Fruit fly (Drosophila melanogaster) whole organism, wandering third instar larva: Measurements from ENCODE around the gene CG17177.

Experiments
- Abd-B ChIP-seq: fragments of >200 bp; optimal IDR thresholded peaks from 2 replicates; lab custom pipeline; 2017; ENCODE audit warnings: missing biosample characterization, missing genetic modification characterization
- CG32264 ChIP-seq: fragments of 200-800 bp; sonication (Bioruptor generic); optimal IDR thresholded peaks from 2 replicates; lab custom pipeline; 2016; ENCODE audit warnings: missing biosample characterization, missing genetic modification characterization
- CG9705 ChIP-seq: fragments of 200-800 bp; sonication (Bioruptor generic); optimal IDR thresholded peaks from 2 replicates; lab custom pipeline; 2018; ENCODE audit warnings: missing biosample characterization, mild to moderate bottlenecking, missing genetic modification characterization
- CrebA ChIP-seq: fragments of 200-800 bp; sonication (Bioruptor generic); optimal IDR thresholded peaks from 2 replicates; lab custom pipeline; 2016; ENCODE audit warnings: missing biosample characterization, mild to moderate bottlenecking, missing genetic modification characterization, borderline replicate concordance
- Dfd ChIP-seq: fragments of >200 bp; optimal IDR thresholded peaks from 2 replicates; lab custom pipeline; 2017; ENCODE audit warnings: missing biosample characterization, missing genetic modification characterization
- Dif ChIP-seq: fragments of 200-275, 200-300 bp; sonication (Bioruptor generic); optimal IDR thresholded peaks from 2 replicates; lab custom pipeline; 2018; ENCODE audit warnings: missing biosample characterization, missing genetic modification characterization; ENCODE audit not compliant: partially characterized antibody
- GATAd ChIP-seq: sonication (Bioruptor generic); optimal IDR thresholded peaks from 2 replicates; lab custom pipeline; 2016; ENCODE audit warnings: missing biosample characterization, missing genetic modification characterization
- HLH106 ChIP-seq: fragments of 200-800 bp; optimal IDR thresholded peaks from 3 replicates; lab custom pipeline; 2019; ENCODE audit warnings: missing biosample characterization, mild to moderate bottlenecking, missing genetic modification characterization, moderate library complexity
- Hnf4 ChIP-seq: fragments of 200-800 bp; sonication (Bioruptor generic); optimal IDR thresholded peaks from 2 replicates; lab custom pipeline; 2016; ENCODE audit warnings: missing biosample characterization, mild to moderate bottlenecking, missing genetic modification characterization
- Hr78 ChIP-seq: fragments of >200 bp; optimal IDR thresholded peaks from 2 replicates; lab custom pipeline; 2017; ENCODE audit warnings: missing biosample characterization, missing genetic modification characterization
- Hr83 ChIP-seq: fragments of 200-300 bp; sonication (Bioruptor generic); optimal IDR thresholded peaks from 2 replicates; lab custom pipeline; 2016; ENCODE audit warnings: missing biosample characterization, mild to moderate bottlenecking, missing genetic modification characterization, moderate library complexity; ENCODE audit not compliant: poor library complexity, severe bottlenecking
- Jra ChIP-seq: sonication (Bioruptor generic); optimal IDR thresholded peaks from 2 replicates; lab custom pipeline; 2016; ENCODE audit warnings: missing biosample characterization, missing genetic modification characterization
- Mio ChIP-seq: sonication (Bioruptor generic); optimal IDR thresholded peaks from 2 replicates; lab custom pipeline; 2016; ENCODE audit warnings: missing biosample characterization, missing genetic modification characterization
- Myc ChIP-seq: fragments of >200 bp; optimal IDR thresholded peaks from 2 replicates; lab custom pipeline; 2017
- N ChIP-seq: fragments of >200 bp; optimal IDR thresholded peaks from 2 replicates; lab custom pipeline; 2018; ENCODE audit warnings: missing biosample characterization, missing external identifiers, missing genetic modification characterization
- OdsH ChIP-seq: fragments of 200-800 bp; sonication (Bioruptor generic); optimal IDR thresholded peaks from 2 replicates; lab custom pipeline; 2016; ENCODE audit warnings: missing biosample characterization, mild to moderate bottlenecking, missing genetic modification characterization
- Rel ChIP-seq, 2 experiments: fragments of 200-800 bp; sonication (Bioruptor generic) in 1 of 2; optimal IDR thresholded peaks; 2 replicates in 1 of 2; 3 replicates in 1 of 2; lab custom pipeline; 2016 to 2019; ENCODE audit warnings: mild to moderate bottlenecking in 2 of 2, missing biosample characterization in 2 of 2, missing genetic modification characterization in 2 of 2, moderate library complexity in 1 of 2
- Sp1 ChIP-seq: fragments of 200-800 bp; sonication (Bioruptor generic); optimal IDR thresholded peaks from 3 replicates; lab custom pipeline; 2019; ENCODE audit warnings: missing biosample characterization, mild to moderate bottlenecking, missing genetic modification characterization, moderate library complexity
- Vsx2 ChIP-seq: fragments of 200-300, 225-300 bp; sonication (Bioruptor generic); optimal IDR thresholded peaks from 2 replicates; lab custom pipeline; 2018; ENCODE audit warnings: missing biosample characterization, missing genetic modification characterization; ENCODE audit not compliant: partially characterized antibody
- br ChIP-seq: fragments of 200-800 bp; sonication (Bioruptor generic); optimal IDR thresholded peaks from 2 replicates; lab custom pipeline; 2016; ENCODE audit warnings: missing biosample characterization, missing genetic modification characterization
- brk ChIP-seq: fragments of 200-800 bp; sonication (Bioruptor generic); optimal IDR thresholded peaks from 2 replicates; lab custom pipeline; 2016; ENCODE audit warnings: missing biosample characterization, mild to moderate bottlenecking, missing genetic modification characterization
- dl ChIP-seq, 2 experiments: fragments of 175-275, 200-275 bp in 1 of 2; fragments of 200-275 bp in 1 of 2; sonication (Bioruptor generic); optimal IDR thresholded peaks; lab custom pipeline; 2018; ENCODE audit warnings: mild to moderate bottlenecking in 2 of 2, missing biosample characterization in 2 of 2, missing genetic modification characterization in 2 of 2, moderate library complexity in 2 of 2; ENCODE audit not compliant: partially characterized antibody in 2 of 2, insufficient read depth in 1 of 2
- dmrt93B ChIP-seq: fragments of 200-800 bp; sonication (Bioruptor generic); optimal IDR thresholded peaks from 2 replicates; lab custom pipeline; 2018; ENCODE audit warnings: missing biosample characterization, mild to moderate bottlenecking, missing genetic modification characterization
- dsf ChIP-seq: sonication (Bioruptor generic); optimal IDR thresholded peaks from 2 replicates; lab custom pipeline; 2016; ENCODE audit warnings: missing biosample characterization, missing genetic modification characterization, borderline replicate concordance
- ey ChIP-seq: fragments of 200-800 bp; sonication (Bioruptor generic); optimal IDR thresholded peaks from 2 replicates; lab custom pipeline; 2016; ENCODE audit warnings: missing biosample characterization, missing genetic modification characterization
- foxo ChIP-seq, 2 experiments: fragments of 200-800 bp; sonication (Bioruptor generic); optimal IDR thresholded peaks; 2 replicates in 1 of 2; 3 replicates in 1 of 2; lab custom pipeline; 2016 to 2017; ENCODE audit warnings: missing biosample characterization in 2 of 2, missing genetic modification characterization in 2 of 2
- fru ChIP-seq: fragments of 200-800 bp; sonication (Bioruptor generic); optimal IDR thresholded peaks from 3 replicates; lab custom pipeline; 2016; ENCODE audit warnings: missing biosample characterization, mild to moderate bottlenecking, missing genetic modification characterization
- h ChIP-seq: fragments of 200-800 bp; sonication (Bioruptor generic); optimal IDR thresholded peaks from 3 replicates; lab custom pipeline; 2016; ENCODE audit warnings: missing biosample characterization, mild to moderate bottlenecking, missing genetic modification characterization
- jim ChIP-seq: fragments of 175-275, 200-325 bp; sonication (Bioruptor generic); optimal IDR thresholded peaks from 2 replicates; lab custom pipeline; 2016; ENCODE audit warnings: missing biosample characterization, mild to moderate bottlenecking, missing genetic modification characterization
- lola ChIP-seq: fragments of >200 bp; optimal IDR thresholded peaks from 2 replicates; lab custom pipeline; 2017; ENCODE audit warnings: missing biosample characterization, missing genetic modification characterization
- pan ChIP-seq: fragments of >200 bp; optimal IDR thresholded peaks from 2 replicates; lab custom pipeline; 2017
- psq ChIP-seq: fragments of 200-800 bp; sonication (Bioruptor generic); optimal IDR thresholded peaks from 3 replicates; lab custom pipeline; 2017; ENCODE audit warnings: missing biosample characterization, mild to moderate bottlenecking, missing genetic modification characterization, moderate library complexity
- rgr ChIP-seq: fragments of 200-800 bp; sonication (Bioruptor generic); optimal IDR thresholded peaks from 3 replicates; lab custom pipeline; 2016; ENCODE audit warnings: missing biosample characterization, mild to moderate bottlenecking, missing genetic modification characterization
- sage ChIP-seq: fragments of 200-800 bp; sonication (Bioruptor generic); optimal IDR thresholded peaks from 2 replicates; lab custom pipeline; 2016; ENCODE audit warnings: missing biosample characterization, mild to moderate bottlenecking, missing genetic modification characterization
- sv ChIP-seq: fragments of 200-800 bp; sonication (Bioruptor generic); optimal IDR thresholded peaks from 3 replicates; lab custom pipeline; 2016; ENCODE audit warnings: missing biosample characterization, missing genetic modification characterization
- tai ChIP-seq: sonication (Bioruptor generic); optimal IDR thresholded peaks from 2 replicates; lab custom pipeline; 2016; ENCODE audit warnings: missing biosample characterization, missing genetic modification characterization
- usp ChIP-seq: fragments of >200 bp; optimal IDR thresholded peaks from 2 replicates; lab custom pipeline; 2017; ENCODE audit warnings: missing biosample characterization, missing genetic modification characterization
- woc ChIP-seq: sonication (Bioruptor generic); optimal IDR thresholded peaks from 2 replicates; lab custom pipeline; 2016; ENCODE audit warnings: missing biosample characterization, mild to moderate bottlenecking, missing genetic modification characterization

The CG17177 gene

dm6 chr3L:14664390-14664789 lies 37.1 kb downstream of the CG17177 start:
- TF ChIP-seq Rel (GFP tag; optimal IDR thresholded peaks at IDR 0.05; lab: Kevin White, UChicago) (no peak), Rel (tag; optimal IDR thresholded peaks at IDR 0.05; lab: Kevin White, UChicago) (no peak), Hnf4 (GFP tag; lab: Kevin White, UChicago) (no peak), N (no peak), Dif (GFP tag; lab: Kevin White, UChicago) (no peak), CrebA (GFP tag; lab: Kevin White, UChicago) (no peak), ey (GFP tag; lab: Kevin White, UChicago) (no peak), sage (no peak), woc (GFP tag; lab: Kevin White, UChicago) (no peak), dsf (GFP tag; lab: Kevin White, UChicago) (no peak), br (GFP tag; lab: Kevin White, UChicago) (no peak), dmrt93B (GFP tag; lab: Kevin White, UChicago) (no peak)

- TF ChIP-seq tai (GFP tag; lab: Kevin White, UChicago), result no peak
- TF ChIP-seq Jra (GFP tag; lab: Kevin White, UChicago), result no peak
- TF ChIP-seq HLH106, result no peak
- TF ChIP-seq Mio (GFP tag; lab: Kevin White, UChicago), result no peak
- TF ChIP-seq dsf (GFP tag; lab: Kevin White, UChicago), result no peak
- TF ChIP-seq ey (GFP tag; lab: Kevin White, UChicago), result no peak
- no peak for TF ChIP-seq br (GFP tag; lab: Kevin White, UChicago)
These were observed 37.7 kb downstream of the CG17177 start for dm6 chr3L:14663750-14664149.

dm6 chr3L:14661567-14662258 lies 39.8 kb downstream of the CG17177 start:
- TF ChIP-seq rgr (GFP tag; lab: Kevin White, UChicago) (peak; percentile 26), CG9705 (GFP tag; lab: Kevin White, UChicago) (no peak), OdsH (GFP tag; lab: Kevin White, UChicago) (peak; percentile 45), N (no peak), Dif (GFP tag; lab: Kevin White, UChicago) (no peak), pan (lab: Kevin White, UChicago) (no peak), Dfd (GFP tag; lab: Kevin White, UChicago) (no peak), dl (GFP tag; optimal IDR thresholded peaks at IDR 0.05; lab: Kevin White, UChicago; ENCODE audit: insufficient read depth in 1 of 2, partially characterized antibody in 2 of 2) (no peak), GATAd (GFP tag; lab: Kevin White, UChicago) (no peak), Jra (GFP tag; lab: Kevin White, UChicago) (no peak), CrebA (GFP tag; lab: Kevin White, UChicago) (no peak), br (GFP tag; lab: Kevin White, UChicago) (peak; percentile 35), foxo (GFP tag; optimal IDR thresholded peaks at IDR 0.05; lab: Kevin White, UChicago) (peak in 1 of 2 experiments; percentile 51), Abd-B (no peak), jim (GFP tag; lab: Kevin White, UChicago) (no peak), Hr83 (no peak), woc (GFP tag; lab: Kevin White, UChicago) (peak; percentile 13), psq (peak; percentile 6), CG32264 (GFP tag; lab: Kevin White, UChicago) (no peak), Sp1 (GFP tag; lab: Kevin White, UChicago) (peak; percentile 44), Myc (no peak), lola (GFP tag; lab: Kevin White, UChicago) (no peak), HLH106 (peak; percentile 3), Hnf4 (GFP tag; lab: Kevin White, UChicago) (peak; percentile 36), Mio (GFP tag; lab: Kevin White, UChicago) (no peak), sv (GFP tag; lab: Kevin White, UChicago) (peak; percentile 46), sage (no peak), h (GFP tag; lab: Kevin White, UChicago) (peak; percentile 55), tai (GFP tag; lab: Kevin White, UChicago) (no peak), Rel (GFP tag; optimal IDR thresholded peaks at IDR 0.05; lab: Kevin White, UChicago) (no peak), Rel (tag; optimal IDR thresholded peaks at IDR 0.05; lab: Kevin White, UChicago) (no peak), ey (GFP tag; lab: Kevin White, UChicago) (peak; percentile 10), brk (GFP tag; lab: Kevin White, UChicago) (peak; percentile 16), Hr78 (GFP tag; lab: Kevin White, UChicago) (no peak), dmrt93B (GFP tag; lab: Kevin White, UChicago) (peak; percentile 1), usp (GFP tag; lab: Kevin White, UChicago) (no peak), Vsx2 (no peak), dsf (GFP tag; lab: Kevin White, UChicago) (no peak), fru (peak; percentile 68)
